Fruit fly (Drosophila melanogaster) whole organism, adult: ENCODE results near the gene B9d1.

Experiments used
- CG12768 ChIP-seq: fragments of 200-800 bp; sonication (Bioruptor generic); optimal IDR thresholded peaks from 2 replicates; lab custom pipeline; 2017; ENCODE audit warnings: missing biosample characterization, missing genetic modification characterization, mild to moderate bottlenecking, moderate library complexity, missing genetic modification reagents
- CG14711 ChIP-seq: fragments of 200-800 bp; sonication (Bioruptor generic); optimal IDR thresholded peaks from 2 replicates; lab custom pipeline; 2018; ENCODE audit warnings: missing biosample characterization, mild to moderate bottlenecking, missing genetic modification characterization, moderate library complexity
- CG1620 ChIP-seq: fragments of 200-800 bp; sonication (Bioruptor generic); optimal IDR thresholded peaks from 2 replicates; lab custom pipeline; 2016; ENCODE audit warnings: missing biosample characterization, missing genetic modification characterization
- CG33017 ChIP-seq: fragments of 200-800 bp; sonication (Bioruptor generic); optimal IDR thresholded peaks from 2 replicates; lab custom pipeline; 2018; ENCODE audit warnings: missing biosample characterization, mild to moderate bottlenecking, missing genetic modification characterization, moderate library complexity
- CG5204 ChIP-seq: fragments of 200-800 bp; sonication (Bioruptor generic); optimal IDR thresholded peaks from 2 replicates; lab custom pipeline; 2016; ENCODE audit warnings: missing biosample characterization, missing genetic modification characterization
- CG7045 ChIP-seq: fragments of 200-800 bp; sonication (Bioruptor generic); optimal IDR thresholded peaks from 2 replicates; lab custom pipeline; 2017; ENCODE audit warnings: missing biosample characterization, mild to moderate bottlenecking, missing genetic modification characterization
- CG7101 ChIP-seq: fragments of 200-800 bp; sonication (Bioruptor generic); optimal IDR thresholded peaks from 2 replicates; lab custom pipeline; 2018; ENCODE audit warnings: missing biosample characterization, mild to moderate bottlenecking, missing genetic modification characterization, moderate library complexity
- Clk ChIP-seq: fragments of 200-800 bp; sonication (Bioruptor generic); optimal IDR thresholded peaks from 2 replicates; lab custom pipeline; 2017; ENCODE audit warnings: missing biosample characterization, missing genetic modification characterization
- Crg-1 ChIP-seq: fragments of 200-800 bp; sonication (Bioruptor generic); optimal IDR thresholded peaks from 2 replicates; lab custom pipeline; 2016; ENCODE audit warnings: missing biosample characterization, missing genetic modification characterization
- Hr96 ChIP-seq: fragments of 200-800 bp; sonication (Bioruptor generic); optimal IDR thresholded peaks from 2 replicates; lab custom pipeline; 2016; ENCODE audit warnings: missing biosample characterization, missing genetic modification characterization
- Mnt ChIP-seq: fragments of 200-800 bp; sonication (Bioruptor generic); optimal IDR thresholded peaks from 2 replicates; lab custom pipeline; 2016; ENCODE audit warnings: missing biosample characterization, mild to moderate bottlenecking, missing genetic modification characterization
- bab1 ChIP-seq: fragments of 200-800 bp; sonication (Bioruptor generic); optimal IDR thresholded peaks from 3 replicates; lab custom pipeline; 2019; ENCODE audit warnings: missing biosample characterization, mild to moderate bottlenecking, missing genetic modification characterization, moderate library complexity
- cic ChIP-seq: fragments of 200-800 bp; sonication (Bioruptor generic); optimal IDR thresholded peaks from 2 replicates; lab custom pipeline; 2017; ENCODE audit warnings: missing biosample characterization, mild to moderate bottlenecking, missing genetic modification characterization, moderate library complexity
- cnc ChIP-seq, 2 experiments: fragments of >200 bp; optimal IDR thresholded peaks; 2 replicates each; lab custom pipeline; 2017
- kay ChIP-seq: fragments of 200-800 bp; sonication (Bioruptor generic); peaks from one replicate; lab custom pipeline; 2016; ENCODE audit warnings: missing biosample characterization, missing genetic modification characterization, borderline replicate concordance
- pad ChIP-seq: fragments of 200-800 bp; sonication (Bioruptor generic); optimal IDR thresholded peaks from 3 replicates; lab custom pipeline; 2017; ENCODE audit warnings: missing biosample characterization, missing genetic modification characterization, mild to moderate bottlenecking, moderate library complexity, missing genetic modification reagents
- tj ChIP-seq: fragments of 200-800 bp; sonication (Bioruptor generic); optimal IDR thresholded peaks from 3 replicates; lab custom pipeline; 2017; ENCODE audit warnings: missing biosample characterization, mild to moderate bottlenecking, missing genetic modification characterization, moderate library complexity
- toe ChIP-seq: fragments of 200-800 bp; sonication (Bioruptor generic); optimal IDR thresholded peaks from 2 replicates; lab custom pipeline; 2016; ENCODE audit warnings: missing biosample characterization, missing genetic modification characterization

Gene B9d1

dm6 chr3R:15446149-15446548 is 35.6 kb upstream of the B9d1 start:
- peak; percentile 7 for TF ChIP-seq cic (GFP tag; lab: Kevin White, UChicago)
- TF ChIP-seq bab1 (GFP tag; lab: Kevin White, UChicago): no peak
- no peak for TF ChIP-seq kay (GFP tag; lab: Kevin White, UChicago)

dm6 chr3R:15447791-15448190 is 33.9 kb upstream of the B9d1 start:
- TF ChIP-seq CG1620 (no peak), CG33017 (no peak), CG7101 (tag; lab: Kevin White, UChicago) (no peak), kay (GFP tag; lab: Kevin White, UChicago) (no peak), cnc (optimal IDR thresholded peaks at IDR 0.05; lab: Kevin White, UChicago) (no peak), tj (GFP tag; lab: Kevin White, UChicago) (no peak)

- TF ChIP-seq CG12768: no peak
- TF ChIP-seq tj (GFP tag; lab: Kevin White, UChicago): no peak
- TF ChIP-seq cic (GFP tag; lab: Kevin White, UChicago): no peak
- no peak for TF ChIP-seq cnc (optimal IDR thresholded peaks at IDR 0.05; lab: Kevin White, UChicago)
- TF ChIP-seq Mnt: no peak
- TF ChIP-seq CG7101 (tag; lab: Kevin White, UChicago): no peak
- no peak for TF ChIP-seq CG33017
- TF ChIP-seq bab1 (GFP tag; lab: Kevin White, UChicago): no peak
- TF ChIP-seq Hr96 (GFP tag; lab: Kevin White, UChicago): no peak
- no peak for TF ChIP-seq CG7045 (GFP tag; lab: Kevin White, UChicago)
- TF ChIP-seq CG1620: no peak
- TF ChIP-seq Clk (GFP tag; lab: Kevin White, UChicago): no peak
- TF ChIP-seq toe (GFP tag; lab: Kevin White, UChicago): no peak
- no peak for TF ChIP-seq CG5204 (GFP tag; lab: Kevin White, UChicago)
- no peak for TF ChIP-seq Crg-1 (GFP tag; lab: Kevin White, UChicago)
Observed at dm6 chr3R:15448657-15449056, 33.0 kb upstream of the B9d1 start.

dm6 chr3R:15451344-15452107 is 30.2 kb upstream of the B9d1 start:
- no peak for TF ChIP-seq CG33017

dm6 chr3R:15457386-15458011 is 24.2 kb upstream of the B9d1 start:
- TF ChIP-seq Mnt (no peak), bab1 (GFP tag; lab: Kevin White, UChicago) (no peak), CG1620 (no peak), CG5204 (GFP tag; lab: Kevin White, UChicago) (no peak), CG7101 (tag; lab: Kevin White, UChicago) (no peak), pad (GFP tag; lab: Kevin White, UChicago) (no peak)

- TF ChIP-seq tj (GFP tag; lab: Kevin White, UChicago) (peak; percentile 85), pad (GFP tag; lab: Kevin White, UChicago) (no peak)
Observed at dm6 chr3R:15458186-15458715, 23.5 kb upstream of the B9d1 start.

- TF ChIP-seq CG7101 (tag; lab: Kevin White, UChicago) (no peak), bab1 (GFP tag; lab: Kevin White, UChicago) (no peak), toe (GFP tag; lab: Kevin White, UChicago) (no peak), CG14711 (no peak), CG12768 (no peak), cnc (optimal IDR thresholded peaks at IDR 0.05; lab: Kevin White, UChicago) (no peak), CG5204 (GFP tag; lab: Kevin White, UChicago) (no peak), CG7045 (GFP tag; lab: Kevin White, UChicago) (no peak), kay (GFP tag; lab: Kevin White, UChicago) (no peak)
Observed at dm6 chr3R:15463172-15463571, 18.5 kb upstream of the B9d1 start.

dm6 chr3R:15467991-15468764 is 13.5 kb upstream of the B9d1 start:
- TF ChIP-seq kay (GFP tag; lab: Kevin White, UChicago): peak; percentile 48
- TF ChIP-seq CG14711: no peak
